Worm (Caenorhabditis elegans) whole organism, L3 larva: ENCODE results near the gene C24H11.2.

Experiments
- R02D3.7 ChIP-seq: fragments of 150-350 bp; optimal IDR thresholded peaks from 2 replicates; lab custom pipeline; 2014; ENCODE audit warnings: missing biosample characterization, missing genetic modification characterization
- aly-2 ChIP-seq: fragments of 150-350 bp; optimal IDR thresholded peaks from 2 replicates; lab custom pipeline; 2014; ENCODE audit warnings: missing biosample characterization, missing genetic modification characterization
- ama-1 ChIP-seq: fragments of 150-350 bp; optimal IDR thresholded peaks from 2 replicates; lab custom pipeline; 2018
- ceh-16 ChIP-seq: sonication (generic microtip); optimal IDR thresholded peaks from 2 replicates; lab custom pipeline; 2017; ENCODE audit warnings: missing biosample characterization, missing genetic modification characterization
- ceh-82 ChIP-seq: fragments of 150-350 bp; optimal IDR thresholded peaks from 2 replicates; lab custom pipeline; 2014; ENCODE audit warnings: missing biosample characterization, missing genetic modification characterization
- ceh-9 ChIP-seq: sonication (generic microtip); optimal IDR thresholded peaks from 2 replicates; lab custom pipeline; 2018; ENCODE audit warnings: missing biosample characterization, missing genetic modification characterization
- egl-27 ChIP-seq: sonication (generic microtip); optimal IDR thresholded peaks from 4 replicates; lab custom pipeline; 2017; ENCODE audit warnings: missing biosample characterization, missing genetic modification reagents, missing genetic modification characterization
- egl-5 ChIP-seq: fragments of 150-350 bp; optimal IDR thresholded peaks from 2 replicates; lab custom pipeline; 2017; ENCODE audit warnings: missing biosample characterization, missing genetic modification reagents, missing genetic modification characterization, inconsistent platforms
- elt-1 ChIP-seq: fragments of 150-350 bp; optimal IDR thresholded peaks from 2 replicates; lab custom pipeline; 2014; ENCODE audit warnings: missing biosample characterization, missing genetic modification characterization
- elt-2 ChIP-seq: sonication (generic microtip); optimal IDR thresholded peaks from 2 replicates; lab custom pipeline; 2016; ENCODE audit warnings: missing genetic modification reagents, mild to moderate bottlenecking, missing genetic modification characterization, missing compliant biosample characterization
- eor-1 ChIP-seq, 2 experiments: fragments of 150-350 bp; optimal IDR thresholded peaks; 2 replicates each; lab custom pipeline; 2014 to 2018; ENCODE audit warnings: missing biosample characterization in 2 of 2, missing genetic modification characterization in 2 of 2
- fkh-10 ChIP-seq: sonication (generic microtip); optimal IDR thresholded peaks from 2 replicates; lab custom pipeline; 2017; ENCODE audit warnings: missing biosample characterization, missing genetic modification reagents, missing genetic modification characterization
- fkh-2 ChIP-seq: fragments of 150-350 bp; optimal IDR thresholded peaks from 2 replicates; lab custom pipeline; 2014; ENCODE audit warnings: missing biosample characterization, missing genetic modification reagents, missing genetic modification characterization
- fos-1 ChIP-seq: fragments of 150-350 bp; optimal IDR thresholded peaks from 2 replicates; lab custom pipeline; 2014; ENCODE audit warnings: missing biosample characterization, missing genetic modification characterization
- hmg-11 ChIP-seq: sonication (generic microtip); optimal IDR thresholded peaks from 2 replicates; lab custom pipeline; 2016; ENCODE audit warnings: missing genetic modification characterization, missing compliant biosample characterization
- jun-1 ChIP-seq: fragments of 150-350 bp; optimal IDR thresholded peaks from 2 replicates; lab custom pipeline; 2014; ENCODE audit warnings: missing biosample characterization, missing genetic modification reagents, missing genetic modification characterization
- lin-15B ChIP-seq: fragments of 150-350 bp; optimal IDR thresholded peaks from 2 replicates; lab custom pipeline; 2014; ENCODE audit warnings: missing biosample characterization, missing genetic modification characterization
- lin-39 ChIP-seq: fragments of 150-350 bp; optimal IDR thresholded peaks from 2 replicates; lab custom pipeline; 2018; ENCODE audit warnings: missing biosample characterization, missing genetic modification reagents, missing genetic modification characterization
- lsy-12 ChIP-seq: sonication (generic microtip); optimal IDR thresholded peaks from 2 replicates; lab custom pipeline; 2016; ENCODE audit warnings: mild to moderate bottlenecking, missing genetic modification characterization, missing compliant biosample characterization
- mml-1 ChIP-seq: fragments of 150-350 bp; sonication (generic microtip); optimal IDR thresholded peaks from 3 replicates; lab custom pipeline; 2014; ENCODE audit warnings: missing biosample characterization, missing genetic modification characterization
- nfya-1 ChIP-seq: sonication (generic microtip); optimal IDR thresholded peaks from 2 replicates; lab custom pipeline; 2017; ENCODE audit warnings: missing genetic modification characterization, mild to moderate bottlenecking, missing compliant biosample characterization, antibody characterized with exemption, moderate library complexity; ENCODE audit not compliant: insufficient read depth
- nhr-11 ChIP-seq: fragments of 150-350 bp; optimal IDR thresholded peaks from 2 replicates; lab custom pipeline; 2014; ENCODE audit warnings: missing biosample characterization, missing genetic modification characterization
- nhr-12 ChIP-seq: fragments of 150-350 bp; optimal IDR thresholded peaks from 2 replicates; lab custom pipeline; 2014; ENCODE audit warnings: missing biosample characterization, missing genetic modification characterization
- nhr-237 ChIP-seq: fragments of 150-350 bp; optimal IDR thresholded peaks from 2 replicates; lab custom pipeline; 2014; ENCODE audit warnings: missing biosample characterization, missing genetic modification characterization
- nhr-28 ChIP-seq: fragments of 150-350 bp; optimal IDR thresholded peaks from 2 replicates; lab custom pipeline; 2014; ENCODE audit warnings: missing biosample characterization, missing genetic modification characterization
- nhr-43 ChIP-seq: sonication (generic microtip); optimal IDR thresholded peaks from 2 replicates; lab custom pipeline; 2016; ENCODE audit warnings: mild to moderate bottlenecking, missing genetic modification characterization, missing compliant biosample characterization; ENCODE audit not compliant: poor library complexity, severe bottlenecking
- nhr-67 ChIP-seq: fragments of 150-350 bp; optimal IDR thresholded peaks from 2 replicates; lab custom pipeline; 2014; ENCODE audit warnings: missing biosample characterization, missing genetic modification characterization
- nhr-76 ChIP-seq: fragments of 150-350 bp; sonication (generic microtip); optimal IDR thresholded peaks from 5 replicates; lab custom pipeline; 2014; ENCODE audit warnings: missing biosample characterization, missing genetic modification characterization
- nhr-77 ChIP-seq: fragments of 150-350 bp; optimal IDR thresholded peaks from 2 replicates; lab custom pipeline; 2014; ENCODE audit warnings: missing biosample characterization, missing genetic modification characterization
- pha-4 ChIP-seq: fragments of 150-350 bp; optimal IDR thresholded peaks from 2 replicates; lab custom pipeline; 2014; ENCODE audit warnings: missing biosample characterization, missing genetic modification reagents, missing genetic modification characterization
- pqm-1 ChIP-seq: fragments of 150-350 bp; optimal IDR thresholded peaks from 2 replicates; lab custom pipeline; 2017; ENCODE audit warnings: missing biosample characterization, missing genetic modification characterization, inconsistent platforms
- sea-2 ChIP-seq: fragments of 150-350 bp; sonication (generic microtip); optimal IDR thresholded peaks from 4 replicates; lab custom pipeline; 2014; ENCODE audit warnings: missing biosample characterization, missing genetic modification reagents, missing genetic modification characterization
- skn-1 ChIP-seq: fragments of 150-350 bp; optimal IDR thresholded peaks from 2 replicates; lab custom pipeline; 2014; ENCODE audit warnings: missing biosample characterization, missing genetic modification characterization
- snpc-4 ChIP-seq: fragments of 150-350 bp; optimal IDR thresholded peaks from 2 replicates; lab custom pipeline; 2014; ENCODE audit warnings: missing biosample characterization, missing genetic modification characterization
- tbx-2 ChIP-seq: sonication (generic microtip); optimal IDR thresholded peaks from 2 replicates; lab custom pipeline; 2016; ENCODE audit warnings: mild to moderate bottlenecking, missing genetic modification characterization, missing compliant biosample characterization
- unc-39 ChIP-seq: sonication (generic microtip); optimal IDR thresholded peaks from 4 replicates; lab custom pipeline; 2017; ENCODE audit warnings: missing biosample characterization, missing genetic modification characterization
- unc-62 ChIP-seq: fragments of 150-350 bp; sonication (generic microtip); optimal IDR thresholded peaks from 4 replicates; lab custom pipeline; 2014; ENCODE audit warnings: missing biosample characterization, missing genetic modification reagents, missing genetic modification characterization
- ztf-11 ChIP-seq: fragments of 150-350 bp; optimal IDR thresholded peaks from 2 replicates; lab custom pipeline; 2014; ENCODE audit warnings: missing biosample characterization, missing genetic modification characterization
- ztf-4 ChIP-seq: fragments of 150-350 bp; optimal IDR thresholded peaks from 2 replicates; lab custom pipeline; 2014; ENCODE audit warnings: missing biosample characterization, missing genetic modification characterization

The C24H11.2 gene

DNA sequence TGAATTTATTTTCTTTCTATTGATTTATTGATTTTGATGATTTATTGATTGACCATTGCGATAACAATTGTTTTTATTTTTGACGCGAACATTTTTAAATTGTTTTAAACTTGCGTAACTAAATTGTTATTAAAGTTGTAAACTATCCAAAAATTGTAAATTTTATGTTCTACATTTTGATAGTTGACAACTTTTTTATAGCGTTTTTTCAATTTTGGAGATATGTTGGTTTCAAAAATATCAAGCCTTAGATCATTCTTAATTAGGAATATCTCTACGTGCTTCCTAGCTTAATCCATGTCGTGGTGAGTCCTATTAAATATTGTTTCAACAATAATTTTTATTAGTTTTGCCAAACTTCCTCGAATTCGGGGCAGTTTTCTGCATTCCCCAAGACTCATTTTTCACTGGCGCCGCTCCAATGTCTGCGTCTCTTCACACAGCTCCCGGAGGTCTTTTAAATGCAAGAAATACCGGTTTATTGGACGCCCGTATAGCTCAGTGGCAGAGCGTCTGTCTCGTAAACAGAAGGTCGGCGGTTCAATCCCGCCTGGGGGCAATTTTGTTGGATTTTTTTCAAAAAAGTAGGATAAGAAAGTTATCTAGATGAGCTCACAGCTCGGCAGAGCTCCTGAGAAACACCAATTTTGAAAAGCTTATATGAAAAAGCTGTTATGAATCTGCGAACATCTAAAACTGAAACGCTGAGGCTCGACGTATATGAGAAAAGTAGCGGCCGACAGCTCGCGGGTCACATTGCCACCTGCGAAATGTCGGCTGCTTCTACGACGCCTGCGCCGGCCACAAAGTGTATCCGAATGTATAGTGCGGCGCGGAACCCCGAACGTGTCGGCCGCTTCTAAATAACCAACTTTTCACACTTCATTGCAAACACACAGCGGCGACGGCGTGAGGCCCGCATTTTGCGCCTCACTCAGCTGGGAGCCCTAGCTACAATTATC is at the start of gene C24H11.2:
TSS of gene C24H11.2 (minus strand) at position 51 of the 962 bp plus-strand sequence.
- TF ChIP-seq hmg-11 (tag; lab: Kevin White, UChicago) = peak; percentile 85
- TF ChIP-seq tbx-2 (tag; lab: Kevin White, UChicago) = peak; percentile 59
- peak; percentile 19 for TF ChIP-seq elt-2 (tag; lab: Kevin White, UChicago)
- TF ChIP-seq snpc-4 (tag; lab: Kevin White, UChicago) = peak; percentile 71
- peak; percentile 75 for TF ChIP-seq lsy-12 (tag; lab: Kevin White, UChicago)
- TF ChIP-seq nhr-43 (tag; lab: Kevin White, UChicago) = peak; percentile 64
- TF ChIP-seq unc-62 (GFP tag; lab: Kevin White, UChicago) = peak; percentile 13
- peak; percentile 51 for TF ChIP-seq pha-4 (tag; lab: Kevin White, UChicago)
- TF ChIP-seq ceh-82 = peak; percentile 3
- peak; percentile 29 for TF ChIP-seq lin-39 (tag; lab: Kevin White, UChicago)
- TF ChIP-seq egl-5 (tag; lab: Kevin White, UChicago) = peak; percentile 36
- peak; percentile 58 for TF ChIP-seq nfya-1
- TF ChIP-seq, all 47 proteins: peak for 12; not testable (repeated sequence) for 35

- TF ChIP-seq ceh-82 (no peak), pqm-1 (tag; lab: Kevin White, UChicago) (no peak), egl-27 (no peak), nhr-12 (tag; lab: Kevin White, UChicago) (no peak), pha-4 (tag; lab: Kevin White, UChicago) (no peak), eor-1 (tag; optimal IDR thresholded peaks at IDR 0.05; lab: Kevin White, UChicago) (no peak), ceh-16 (tag; lab: Kevin White, UChicago) (no peak), ztf-11 (tag; lab: Kevin White, UChicago) (no peak), nhr-67 (no peak), nhr-11 (tag; lab: Kevin White, UChicago) (no peak), lsy-12 (tag; lab: Kevin White, UChicago) (no peak), nhr-43 (tag; lab: Kevin White, UChicago) (no peak), nhr-77 (tag; lab: Kevin White, UChicago) (no peak), sea-2 (GFP tag; lab: Kevin White, UChicago) (no peak), elt-1 (tag; lab: Kevin White, UChicago) (no peak), aly-2 (tag; lab: Kevin White, UChicago) (no peak), nfya-1 (no peak)
These were observed 49.6 kb upstream of the C24H11.2 start for ce11 chrIII:11841728-11842127.

DNA sequence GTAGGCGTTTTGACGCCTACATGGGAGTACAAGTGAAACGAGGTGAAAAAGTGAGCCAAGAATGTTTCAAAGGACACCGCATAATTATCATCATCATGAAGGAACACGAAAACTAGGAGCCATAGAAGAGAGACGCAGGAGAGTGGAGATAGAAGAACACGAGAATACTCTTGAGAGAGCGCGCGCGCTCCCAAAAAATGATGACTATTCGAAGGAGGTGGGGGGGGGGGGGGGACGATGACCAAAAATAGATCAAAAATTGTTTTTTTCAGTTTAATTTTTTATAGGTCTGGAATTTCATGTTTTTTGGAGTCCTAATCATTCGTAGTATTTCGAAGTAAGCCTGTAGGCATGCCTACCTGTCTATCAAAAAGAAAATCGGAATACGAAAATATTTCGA is 44.6 kb upstream of the C24H11.2 start:
- TF ChIP-seq lin-39 (tag; lab: Kevin White, UChicago) = no peak
- no peak for TF ChIP-seq sea-2 (GFP tag; lab: Kevin White, UChicago)
- peak; percentile 8 for TF ChIP-seq hmg-11 (tag; lab: Kevin White, UChicago)
- TF ChIP-seq unc-39 (tag; lab: Kevin White, UChicago) = no peak
- no peak for TF ChIP-seq ama-1
- TF ChIP-seq nhr-77 (tag; lab: Kevin White, UChicago) = no peak
- peak; percentile 92 for TF ChIP-seq skn-1
- peak; percentile 21 for TF ChIP-seq nfya-1

DNA sequence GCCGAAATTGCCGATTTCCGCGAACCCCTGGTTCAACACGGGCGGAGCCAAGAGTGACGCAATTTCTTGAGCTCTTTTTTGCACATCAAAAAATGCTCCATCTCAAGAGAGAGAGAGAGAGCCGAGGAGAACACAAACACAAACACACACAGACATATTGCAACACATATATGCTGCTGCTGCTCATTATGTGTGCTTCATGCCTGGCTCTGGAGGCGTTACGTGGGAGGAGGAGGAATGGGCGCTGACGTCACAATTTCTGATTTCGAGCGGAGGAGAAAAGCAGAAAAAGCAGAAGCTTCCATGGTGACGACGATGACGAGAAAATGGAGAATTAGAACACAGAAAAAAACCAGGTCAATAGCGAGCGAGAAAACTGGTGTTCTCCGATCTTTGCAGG is 43.9 kb upstream of the C24H11.2 start:
- TF ChIP-seq fos-1 (tag; lab: Kevin White, UChicago) (no peak), eor-1 (tag; optimal IDR thresholded peaks at IDR 0.05; lab: Kevin White, UChicago) (no peak), nfya-1 (peak; percentile 51), egl-5 (tag; lab: Kevin White, UChicago) (peak; percentile 13), lin-15B (tag; lab: Kevin White, UChicago) (no peak), pha-4 (tag; lab: Kevin White, UChicago) (peak; percentile 7)

- TF ChIP-seq mml-1 (no peak), nhr-76 (no peak), R02D3.7 (tag; lab: Kevin White, UChicago) (no peak), snpc-4 (tag; lab: Kevin White, UChicago) (peak; percentile 17), ztf-4 (tag; lab: Kevin White, UChicago) (no peak), elt-1 (tag; lab: Kevin White, UChicago) (no peak), aly-2 (tag; lab: Kevin White, UChicago) (no peak), nhr-11 (tag; lab: Kevin White, UChicago) (no peak), hmg-11 (tag; lab: Kevin White, UChicago) (peak; percentile 18), fkh-10 (GFP tag; lab: Kevin White, UChicago) (no peak), nhr-28 (tag; lab: Kevin White, UChicago) (no peak), ceh-9 (no peak), egl-5 (tag; lab: Kevin White, UChicago) (peak; percentile 50), nhr-237 (tag; lab: Kevin White, UChicago) (no peak), nfya-1 (peak; percentile 50), fkh-2 (no peak), tbx-2 (tag; lab: Kevin White, UChicago) (no peak), ceh-16 (tag; lab: Kevin White, UChicago) (no peak), ceh-82 (no peak), lsy-12 (tag; lab: Kevin White, UChicago) (no peak), pqm-1 (tag; lab: Kevin White, UChicago) (peak; percentile 61), pha-4 (tag; lab: Kevin White, UChicago) (peak; percentile 96), unc-39 (tag; lab: Kevin White, UChicago) (no peak), jun-1 (tag; lab: Kevin White, UChicago) (no peak), ama-1 (peak; percentile 20), skn-1 (peak; percentile 75), fos-1 (tag; lab: Kevin White, UChicago) (no peak)
These were observed 42.6 kb upstream of the C24H11.2 start for ce11 chrIII:11834783-11835182.
